Worm (Caenorhabditis elegans) whole organism, L1 larva: Measurements from ENCODE around the gene Y54E2A.9.

Source experiments
- F16B12.6 ChIP-seq: fragments of 150-350 bp; optimal IDR thresholded peaks from 2 replicates; lab custom pipeline; 2014; ENCODE audit warnings: missing biosample characterization, missing genetic modification characterization
- lin-15B ChIP-seq: fragments of 150-350 bp; sonication (generic microtip); optimal IDR thresholded peaks from 3 replicates; lab custom pipeline; 2014; ENCODE audit warnings: missing biosample characterization, missing genetic modification characterization
- mdl-1 ChIP-seq, 2 experiments: fragments of 150-350 bp; optimal IDR thresholded peaks; 2 replicates each; lab custom pipeline; 2014 to 2017; ENCODE audit warnings: missing biosample characterization in 2 of 2, missing genetic modification characterization in 2 of 2, inconsistent platforms in 1 of 2
- pqm-1 ChIP-seq: sonication (generic microtip); optimal IDR thresholded peaks from 3 replicates; lab custom pipeline; 2017; ENCODE audit warnings: missing biosample characterization, missing genetic modification characterization
- unc-62 ChIP-seq: fragments of 150-350 bp; optimal IDR thresholded peaks from 2 replicates; lab custom pipeline; 2014; ENCODE audit warnings: missing biosample characterization, missing genetic modification reagents, missing genetic modification characterization

DNA sequence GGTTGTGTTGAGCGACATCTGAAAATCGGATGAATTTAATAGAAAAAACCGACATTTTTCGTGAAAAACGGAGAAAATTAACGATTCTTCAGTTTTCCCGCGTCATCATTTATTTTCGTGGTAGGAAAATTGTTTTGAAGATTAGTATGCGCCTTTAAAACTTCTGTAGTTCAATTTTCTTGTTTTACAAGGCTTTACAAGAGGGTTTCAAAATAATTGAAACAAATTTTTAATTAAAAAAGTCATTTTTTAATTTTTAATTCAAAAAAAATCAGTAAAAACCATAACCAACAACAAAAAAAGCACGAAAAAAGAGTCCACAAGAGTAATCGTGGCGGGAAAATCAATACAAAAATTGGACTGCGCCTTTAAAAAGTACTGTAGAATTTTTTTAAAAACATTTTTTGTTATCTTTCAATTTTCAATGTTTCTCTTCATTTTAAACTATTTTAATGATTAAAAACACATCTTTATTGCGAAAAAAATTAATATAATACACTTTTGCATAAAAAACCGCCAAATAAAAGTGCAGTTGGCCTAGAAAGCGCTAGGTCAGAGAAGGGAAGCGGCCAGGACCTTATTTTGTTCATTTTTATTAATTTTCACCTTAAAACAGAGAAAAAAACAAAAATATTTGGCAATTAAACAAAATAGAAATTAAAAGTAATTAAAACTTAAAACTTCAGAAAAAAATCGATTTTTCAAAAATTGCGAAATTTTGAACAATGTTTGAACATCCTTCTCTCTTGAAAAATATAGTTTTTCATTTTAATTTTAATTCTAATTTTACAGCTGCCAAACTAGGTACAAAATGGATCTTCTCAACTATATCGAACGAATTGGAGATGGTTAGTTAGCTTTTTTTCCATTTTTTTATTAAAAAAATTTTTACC lies 31.7 kb downstream of the Y54E2A.9 start, which contains the start of the genes tac-1 and Y54E2A.4:
- TF ChIP-seq unc-62 (GFP tag; lab: Kevin White, UChicago), result no peak
- TF ChIP-seq mdl-1 (tag; optimal IDR thresholded peaks at IDR 0.05; lab: Kevin White, UChicago), result no peak
- no peak for TF ChIP-seq F16B12.6
- no peak for TF ChIP-seq lin-15B (tag; lab: Kevin White, UChicago)
- TF ChIP-seq pqm-1 (tag; lab: Kevin White, UChicago), result no peak
